Worm (Caenorhabditis elegans): Measurements from ENCODE around the gene col-130.

The col-130 gene

DNA sequence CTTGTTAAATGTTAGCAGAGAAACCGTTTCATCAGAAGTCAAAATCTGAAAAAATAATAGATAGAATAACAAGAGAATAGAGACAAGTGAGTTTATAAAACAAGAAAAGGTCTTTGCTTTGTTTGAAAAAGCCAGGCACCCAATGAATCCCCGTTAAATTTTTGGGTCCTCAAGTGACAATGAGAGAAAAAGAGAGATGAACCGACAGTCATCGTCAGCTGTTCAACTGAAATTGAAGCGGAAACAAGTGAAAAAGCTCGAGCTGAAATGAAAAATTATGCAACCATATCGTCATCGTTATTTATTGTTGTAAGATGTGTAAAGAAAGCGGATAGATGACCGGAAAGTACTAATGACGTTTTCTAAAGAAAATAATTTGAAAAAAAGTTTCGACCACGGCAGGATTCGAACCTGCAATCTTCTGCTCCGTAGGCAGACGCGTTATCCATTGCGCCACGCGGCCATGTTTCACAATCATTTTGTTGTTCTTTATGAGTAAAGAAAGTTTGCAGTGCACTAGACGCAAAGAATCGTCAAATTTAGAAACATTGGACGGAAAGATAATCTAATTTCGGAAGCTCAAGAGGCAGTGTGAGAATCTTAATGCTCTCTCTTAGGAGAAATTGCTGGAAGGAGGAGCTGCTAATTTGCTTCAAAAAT lies 10.7 kb downstream of the col-130 start, which contains the start of gene F08G5.3 (continued):
- TF ChIP-seq nhr-102 (tag; optimal IDR thresholded peaks at IDR 0.05) (peak; percentile 65), gei-8 (GFP tag; optimal IDR thresholded peaks at IDR 0.05) (peak; percentile 72), F49E8.2 (tag; optimal IDR thresholded peaks at IDR 0.05; ENCODE audit: borderline replicate concordance) (peak; percentile 51), daf-8 (GFP tag; IDR thresholded peaks at IDR 0.05) (no peak), hmg-1.1 (GFP tag; IDR thresholded peaks at IDR 0.05) (peak; percentile 76), Y105C5A.15 (GFP tag; IDR thresholded peaks at IDR 0.05) (peak; percentile 85; the same call in 1 of the 2 replicates), nhr-111 (GFP tag; optimal IDR thresholded peaks at IDR 0.05) (peak; percentile 69), F37D6.2 (tag; optimal IDR thresholded peaks at IDR 0.05) (no peak), mes-2 (tag; optimal IDR thresholded peaks at IDR 0.05; ENCODE audit: poor library complexity, severe bottlenecking) (peak; percentile 73), unc-130 (GFP tag; optimal IDR thresholded peaks at IDR 0.05) (peak; percentile 68), ztf-11 (tag; optimal IDR thresholded peaks at IDR 0.05) (no peak), ZK337.2 (GFP tag; IDR thresholded peaks at IDR 0.05) (peak; percentile 73), hlh-11 (tag; optimal IDR thresholded peaks at IDR 0.05) (peak; percentile 59), mxl-2 (GFP tag; conservative IDR thresholded peaks at IDR 0.05) (0 out of 2 replicates have a peak, but pooled peaks have one; percentile 34), egl-43 (GFP tag; IDR thresholded peaks at IDR 0.05) (peak; percentile 91), lin-13 (GFP tag; optimal IDR thresholded peaks at IDR 0.05) (no peak), pqm-1 (tag; optimal IDR thresholded peaks at IDR 0.05) (no peak), saeg-2 (GFP tag; IDR thresholded peaks at IDR 0.05) (peak; percentile 66; the same call in 1 of the 2 replicates), lin-29 (GFP tag; IDR thresholded peaks at IDR 0.05) (no peak), dmd-6 (GFP tag; IDR thresholded peaks at IDR 0.05) (peak; percentile 46), lin-38 (GFP tag; IDR thresholded peaks at IDR 0.05) (peak; percentile 82), lin-39 (tag; optimal IDR thresholded peaks at IDR 0.05) (no peak), lim-7 (GFP tag; IDR thresholded peaks at IDR 0.05) (peak; percentile 95), arid-1 (GFP tag; conservative IDR thresholded peaks at IDR 0.05) (peak; percentile 86), nhr-25 (tag; optimal IDR thresholded peaks at IDR 0.05; ENCODE audit: borderline replicate concordance, insufficient read depth) (no peak), zip-11 (GFP tag; IDR thresholded peaks at IDR 0.05) (no peak), dmd-9 (GFP tag; IDR thresholded peaks at IDR 0.05) (peak; percentile 74; the same call in 1 of the 2 replicates), ceh-28 (tag; optimal IDR thresholded peaks at IDR 0.05) (no peak), nhr-11 (tag; optimal IDR thresholded peaks at IDR 0.05) (no peak), daf-12 (tag; optimal IDR thresholded peaks at IDR 0.05) (no peak), nhr-42 (GFP tag; IDR thresholded peaks at IDR 0.05) (no peak), D1046.2 (GFP tag; IDR thresholded peaks at IDR 0.05) (peak; percentile 82; the same call in 1 of the 2 replicates), dve-1 (tag; optimal IDR thresholded peaks at IDR 0.05; ENCODE audit: insufficient read depth) (peak; percentile 52), hlh-30 (tag; optimal IDR thresholded peaks at IDR 0.05; ENCODE audit: insufficient read depth) (peak; percentile 59), fkh-10 (GFP tag; optimal IDR thresholded peaks at IDR 0.05) (no peak)

DNA sequence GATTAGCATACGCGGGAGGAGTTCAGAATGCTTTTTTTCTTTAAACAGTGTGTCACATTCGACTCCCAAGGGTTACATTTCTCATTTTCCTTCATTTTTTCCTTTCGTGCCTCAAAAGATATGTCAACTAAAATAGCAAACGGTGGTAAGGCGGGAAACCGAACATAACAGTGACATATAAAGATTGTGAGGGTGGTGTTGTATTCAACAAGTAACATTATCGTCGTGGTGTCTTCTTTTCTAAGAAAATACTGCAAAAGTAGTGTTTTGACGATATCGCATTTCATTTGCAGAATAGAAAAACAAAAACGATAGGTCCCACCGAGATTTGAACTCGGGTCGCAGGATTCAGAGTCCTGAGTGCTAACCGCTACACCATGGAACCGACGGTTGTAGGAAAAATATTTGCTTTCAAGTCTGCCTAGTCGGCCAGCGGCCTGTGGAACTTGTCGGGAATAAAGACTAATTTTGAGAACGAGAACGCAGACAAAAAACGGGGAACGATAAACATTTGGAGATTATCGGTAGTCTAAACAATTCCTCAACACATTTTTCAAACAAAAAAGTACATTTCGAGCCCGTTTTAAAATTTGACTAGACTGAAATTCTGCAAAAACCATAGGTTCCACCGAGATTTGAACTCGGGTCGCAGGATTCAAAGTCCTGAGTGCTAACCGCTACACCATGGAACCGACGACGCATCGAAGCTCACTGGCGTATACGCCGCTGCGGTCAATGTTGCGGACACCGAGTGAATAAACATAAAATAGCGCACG lies 11.5 kb downstream of the col-130 start:
- no peak for TF ChIP-seq pqm-1 (tag; optimal IDR thresholded peaks at IDR 0.05)
- TF ChIP-seq lin-13 (GFP tag; optimal IDR thresholded peaks at IDR 0.05) = no peak
- TF ChIP-seq spr-3 (GFP tag; optimal IDR thresholded peaks at IDR 0.05) = no peak
- peak; percentile 19; the same call in 1 of the 2 replicates for TF ChIP-seq T26A8.4 (GFP tag; IDR thresholded peaks at IDR 0.05)
- no peak for TF ChIP-seq snpc-4 (tag; optimal IDR thresholded peaks at IDR 0.05)
- peak; percentile 63 for TF ChIP-seq lim-7 (GFP tag; IDR thresholded peaks at IDR 0.05)
- TF ChIP-seq hmg-1.1 (GFP tag; IDR thresholded peaks at IDR 0.05) = peak; percentile 55
- TF ChIP-seq zfp-3 (GFP tag; conservative IDR thresholded peaks at IDR 0.05) = no peak
- TF ChIP-seq nhr-28 (tag; optimal IDR thresholded peaks at IDR 0.05) = no peak
- peak; percentile 13 for TF ChIP-seq dve-1 (tag; optimal IDR thresholded peaks at IDR 0.05; ENCODE audit: insufficient read depth)
- peak; percentile 45 for TF ChIP-seq lir-3 (tag; optimal IDR thresholded peaks at IDR 0.05)
- no peak for TF ChIP-seq ceh-44 (GFP tag; IDR thresholded peaks at IDR 0.05)
- no peak for TF ChIP-seq rbr-2 (tag; optimal IDR thresholded peaks at IDR 0.05)
- TF ChIP-seq duxl-1 (tag; optimal IDR thresholded peaks at IDR 0.05; ENCODE audit: poor library complexity) = peak; percentile 9
- 0 out of 2 replicates have a peak, but pooled peaks have one; percentile 10 for TF ChIP-seq dmd-9 (GFP tag; IDR thresholded peaks at IDR 0.05)
- TF ChIP-seq snpc-1.2 (GFP tag; IDR thresholded peaks at IDR 0.05) = peak; percentile 69; the same call in 1 of the 2 replicates
- TF ChIP-seq F49E8.2 (tag; optimal IDR thresholded peaks at IDR 0.05; ENCODE audit: borderline replicate concordance) = no peak
- 0 out of 2 replicates have a peak, but pooled peaks have one; percentile 6 for TF ChIP-seq php-3 (GFP tag; IDR thresholded peaks at IDR 0.05)
- TF ChIP-seq dmd-6 (GFP tag; IDR thresholded peaks at IDR 0.05) = peak; percentile 35
